Worm (Caenorhabditis elegans) whole organism, L4/young adult: ENCODE results near the gene R04B5.7.

Experiments
- W03F9.2 ChIP-seq: fragments of 150-350 bp; optimal IDR thresholded peaks from 2 replicates; lab custom pipeline; 2014; ENCODE audit warnings: missing biosample characterization, missing genetic modification characterization
- dao-5 ChIP-seq: sonication (generic microtip); optimal IDR thresholded peaks from 2 replicates; lab custom pipeline; 2016; ENCODE audit warnings: missing genotype, missing genetic modification characterization, moderate library complexity, missing compliant biosample characterization
- him-1 ChIP-seq: sonication (generic microtip); optimal IDR thresholded peaks from 2 replicates; lab custom pipeline; 2016; ENCODE audit warnings: missing genotype, missing genetic modification reagents, missing genetic modification characterization, missing compliant biosample characterization

R04B5.7 gene

DNA sequence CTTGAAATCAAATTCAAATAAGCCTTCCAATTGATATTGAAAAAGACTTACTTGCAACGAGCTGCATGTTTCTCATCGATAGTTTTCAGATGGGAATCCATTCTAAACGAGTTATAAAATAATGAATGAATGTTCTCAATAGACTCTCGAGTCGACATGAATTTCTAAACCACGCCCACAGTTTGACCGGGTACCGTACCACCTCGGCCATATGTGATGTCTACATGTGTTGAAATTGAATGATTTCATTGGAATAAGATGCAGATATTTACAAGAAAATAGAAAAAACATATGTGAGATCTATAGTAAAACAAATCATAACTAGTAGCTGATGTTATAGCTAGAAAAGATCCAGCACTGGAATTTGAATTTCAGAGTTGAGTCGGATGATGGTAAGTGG is at the start of gene R04B5.7:
Gene R04B5.7, minus strand, starts transcription at position 101 of the 400 bp plus-strand sequence.
- TF ChIP-seq dao-5 (tag; lab: Kevin White, UChicago) (no peak), him-1 (tag; lab: Kevin White, UChicago) (no peak), W03F9.2 (tag; lab: Kevin White, UChicago) (no peak)

DNA sequence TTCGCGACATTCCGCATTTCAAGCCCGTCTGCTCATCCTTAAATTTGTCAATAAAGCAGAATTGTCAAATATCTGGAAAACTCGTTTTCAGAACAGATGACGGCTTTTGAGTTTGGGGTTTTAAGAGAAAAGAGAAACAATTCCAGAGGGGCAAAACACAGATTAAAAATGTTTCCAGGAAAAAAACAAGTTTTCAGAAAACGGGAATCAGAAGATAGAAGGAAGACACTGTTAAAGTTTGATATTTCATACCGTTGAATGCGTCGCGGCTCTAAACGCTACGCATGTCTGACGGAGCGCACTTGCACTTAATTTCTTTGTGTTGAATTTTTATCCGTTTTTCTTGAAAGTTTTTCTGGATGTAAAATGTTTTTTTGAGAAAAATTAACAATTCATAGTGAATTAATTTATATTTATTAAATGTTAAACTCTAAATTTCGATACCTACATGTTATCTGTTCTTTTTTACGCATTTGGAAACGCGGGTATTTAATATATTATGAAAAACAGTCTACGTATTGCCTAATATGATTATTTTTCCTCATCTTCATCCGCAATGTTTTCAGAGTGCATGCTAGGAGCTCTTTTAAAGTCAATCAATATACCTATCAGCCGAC is 43.8 kb upstream of the R04B5.7 start, which contains the start of the genes C08B6.18, wdr-20 and C08B6.8:
Gene C08B6.18, minus strand, starts transcription at position 51 of the 617 bp plus-strand sequence.
Gene wdr-20, minus strand, starts transcription at position 82 of the 617 bp plus-strand sequence.
Gene C08B6.8, plus strand, starts transcription at position 567 of the 617 bp plus-strand sequence.
- no peak for TF ChIP-seq him-1 (tag; lab: Kevin White, UChicago)
- TF ChIP-seq dao-5 (tag; lab: Kevin White, UChicago) = no peak
- TF ChIP-seq W03F9.2 (tag; lab: Kevin White, UChicago) = no peak

DNA sequence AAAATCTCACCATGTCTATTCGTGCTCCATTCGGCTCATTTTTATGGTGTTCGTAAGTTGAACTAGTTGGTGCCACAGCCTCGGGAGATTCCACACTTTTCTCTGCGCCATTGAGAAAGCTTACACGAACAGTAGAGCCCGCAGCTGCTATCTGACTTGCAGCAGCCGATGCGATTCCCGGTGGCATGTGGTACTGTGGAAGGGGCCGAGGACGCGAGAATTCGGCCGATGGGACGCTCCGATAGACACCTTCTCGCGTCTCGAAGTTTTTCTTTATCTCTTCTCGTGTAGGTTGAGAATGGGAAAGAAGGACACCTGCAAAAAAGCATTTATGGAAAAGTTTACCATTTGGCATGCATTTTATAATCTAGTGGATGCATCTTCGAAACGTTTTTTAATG is 42.9 kb upstream of the R04B5.7 start:
- no peak for TF ChIP-seq dao-5 (tag; lab: Kevin White, UChicago)
- TF ChIP-seq him-1 (tag; lab: Kevin White, UChicago) = no peak
- TF ChIP-seq W03F9.2 (tag; lab: Kevin White, UChicago) = no peak

DNA sequence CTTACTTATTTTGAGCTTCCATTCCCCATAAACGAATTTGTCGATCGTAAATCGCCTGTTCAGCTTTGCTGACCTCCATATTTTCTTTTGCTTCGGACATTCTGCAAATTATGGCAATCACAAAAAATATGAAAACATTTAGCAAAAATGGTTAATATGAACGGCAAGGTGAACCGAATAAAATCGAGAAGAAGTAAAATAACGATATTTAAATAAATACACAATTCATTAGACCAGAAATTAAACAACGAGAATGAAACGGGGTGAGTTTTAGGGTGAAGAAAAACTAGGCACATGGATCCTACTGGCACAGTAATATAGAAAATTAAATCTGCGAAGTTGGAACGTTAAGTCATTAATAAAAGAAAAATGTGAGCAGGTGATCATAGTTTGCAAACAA is 39.8 kb upstream of the R04B5.7 start, which contains the start of gene aos-1:
Gene aos-1, minus strand, starts transcription at position 101 of the 400 bp plus-strand sequence.
- no peak for TF ChIP-seq dao-5 (tag; lab: Kevin White, UChicago)
- no peak for TF ChIP-seq W03F9.2 (tag; lab: Kevin White, UChicago)
- TF ChIP-seq him-1 (tag; lab: Kevin White, UChicago) = no peak

DNA sequence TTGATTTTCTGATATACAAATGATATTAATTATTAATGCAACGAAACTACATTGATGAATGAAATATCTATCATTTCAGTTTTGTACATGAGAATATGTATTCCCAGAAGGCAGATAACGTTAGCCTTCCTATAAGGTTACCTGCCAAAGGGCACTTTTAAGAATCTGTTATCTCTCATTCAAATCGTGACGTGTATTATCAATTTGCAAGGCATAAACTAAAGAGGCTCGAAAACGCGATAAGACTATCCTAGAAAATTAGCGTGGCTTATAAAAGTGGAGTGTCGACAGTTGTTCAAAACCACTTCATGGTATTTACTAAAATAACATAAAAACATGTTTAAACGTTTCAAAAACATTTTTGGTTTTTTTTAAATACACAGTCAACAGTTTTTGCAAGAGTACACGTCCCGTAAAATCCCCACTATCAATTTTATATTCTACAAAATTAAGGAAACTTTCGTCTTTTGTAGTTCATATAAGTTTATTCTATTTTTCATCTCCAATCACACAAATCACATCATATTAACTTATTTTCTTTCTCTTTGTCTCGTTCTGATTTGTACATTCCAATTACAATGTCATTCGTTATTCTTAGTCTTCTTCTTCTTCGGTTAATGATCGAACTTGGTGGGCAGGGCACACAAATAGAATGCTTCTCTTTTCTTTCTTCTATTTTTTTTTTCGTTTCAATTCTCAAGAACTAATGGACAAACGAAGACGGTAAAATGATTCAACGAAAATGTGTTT is 34.6 kb upstream of the R04B5.7 start, which contains the start of gene C08B6.10:
Gene C08B6.10, plus strand, starts transcription at position 700 of the 750 bp plus-strand sequence.
- TF ChIP-seq W03F9.2 (tag; lab: Kevin White, UChicago) = no peak
- no peak for TF ChIP-seq dao-5 (tag; lab: Kevin White, UChicago)
- TF ChIP-seq him-1 (tag; lab: Kevin White, UChicago) = no peak

DNA sequence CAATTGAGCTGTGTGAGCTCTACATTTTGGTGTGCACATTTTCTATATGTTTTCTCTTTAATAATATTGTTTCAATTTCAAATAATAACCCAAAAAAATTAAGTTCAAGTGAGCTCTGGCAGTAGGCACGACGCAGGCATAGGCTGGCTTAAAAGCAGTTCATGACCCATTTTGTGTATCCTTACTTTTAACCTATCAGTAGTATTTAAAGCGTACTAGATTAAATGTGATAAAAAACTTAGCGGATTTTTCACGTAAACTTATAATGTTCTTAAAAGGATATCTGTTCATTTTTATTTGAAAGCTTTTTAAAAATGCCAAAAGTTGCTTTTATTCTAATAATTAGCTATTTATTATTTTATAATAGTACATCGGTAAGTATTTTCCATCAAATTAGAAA is 33.0 kb upstream of the R04B5.7 start, which contains the start of gene C08B6.6:
Gene C08B6.6, plus strand, starts transcription at position 301 of the 400 bp plus-strand sequence.
- no peak for TF ChIP-seq him-1 (tag; lab: Kevin White, UChicago)
- no peak for TF ChIP-seq W03F9.2 (tag; lab: Kevin White, UChicago)
- no peak for TF ChIP-seq dao-5 (tag; lab: Kevin White, UChicago)

DNA sequence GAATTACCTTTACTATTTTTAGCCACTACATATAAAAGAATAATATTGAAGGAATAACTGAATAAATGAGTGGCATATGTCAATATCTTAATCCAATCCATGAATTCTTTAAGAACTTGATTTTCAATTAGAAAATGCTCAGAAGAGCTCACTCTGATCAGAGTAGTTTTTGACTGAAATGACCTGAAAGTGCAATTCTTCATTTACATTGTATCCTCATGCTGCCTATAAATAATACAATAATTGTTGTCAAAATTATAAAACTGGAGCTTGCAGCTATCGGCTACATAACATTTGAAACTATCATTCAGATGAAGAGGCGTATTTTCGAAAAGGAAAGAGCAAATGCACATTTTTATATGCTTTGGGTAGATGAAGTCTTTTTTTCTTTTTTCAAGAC is 32.3 kb upstream of the R04B5.7 start, which contains the start of gene srxa-19:
Gene srxa-19, minus strand, starts transcription at position 101 of the 400 bp plus-strand sequence.
- TF ChIP-seq dao-5 (tag; lab: Kevin White, UChicago) (no peak), W03F9.2 (tag; lab: Kevin White, UChicago) (no peak), him-1 (tag; lab: Kevin White, UChicago) (no peak)

DNA sequence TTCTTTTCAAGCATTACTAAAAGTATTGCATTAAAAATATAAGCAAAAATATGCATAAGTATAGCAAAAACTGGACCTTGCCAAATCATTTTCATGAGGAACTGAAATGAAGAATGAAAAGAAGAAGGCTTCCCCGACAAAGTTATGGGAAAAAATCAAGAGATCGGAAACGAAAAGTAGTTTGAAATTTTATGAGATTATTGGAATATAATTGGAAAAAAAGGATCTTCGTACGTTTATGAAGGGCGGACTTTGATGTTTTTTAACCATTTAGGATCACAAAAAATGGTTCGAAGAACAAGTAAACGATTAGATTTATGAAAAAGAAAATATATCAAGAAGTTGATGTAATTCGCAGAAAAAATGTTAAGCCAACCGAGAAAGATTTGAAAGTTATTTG is 30.5 kb upstream of the R04B5.7 start, which contains the start of gene srxa-18:
Gene srxa-18, minus strand, starts transcription at position 100 of the 400 bp plus-strand sequence.
- TF ChIP-seq dao-5 (tag; lab: Kevin White, UChicago) (no peak), him-1 (tag; lab: Kevin White, UChicago) (no peak), W03F9.2 (tag; lab: Kevin White, UChicago) (no peak)

DNA sequence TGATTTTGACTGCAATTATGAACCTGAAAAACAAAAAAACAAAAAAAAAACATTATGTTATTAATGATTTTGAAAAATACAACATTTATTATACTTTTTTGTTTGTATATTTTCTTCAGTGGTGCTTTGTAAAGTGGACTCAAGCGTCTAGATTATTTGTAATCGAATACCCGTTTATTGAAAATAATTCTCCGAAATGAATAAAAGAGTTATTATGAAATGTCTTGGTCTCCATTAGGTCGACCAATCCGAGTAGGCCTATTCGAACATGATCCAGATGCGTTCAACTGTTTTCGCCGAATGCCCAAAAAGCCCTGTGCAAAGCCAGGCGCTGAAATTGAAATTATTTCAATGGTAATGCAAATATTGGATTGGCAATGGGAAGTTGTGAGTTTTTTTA is 27.1 kb upstream of the R04B5.7 start, which contains the start of gene C08B6.5:
Gene C08B6.5, plus strand, starts transcription at position 301 of the 400 bp plus-strand sequence.
- TF ChIP-seq W03F9.2 (tag; lab: Kevin White, UChicago) = no peak
- TF ChIP-seq him-1 (tag; lab: Kevin White, UChicago) = no peak
- no peak for TF ChIP-seq dao-5 (tag; lab: Kevin White, UChicago)

DNA sequence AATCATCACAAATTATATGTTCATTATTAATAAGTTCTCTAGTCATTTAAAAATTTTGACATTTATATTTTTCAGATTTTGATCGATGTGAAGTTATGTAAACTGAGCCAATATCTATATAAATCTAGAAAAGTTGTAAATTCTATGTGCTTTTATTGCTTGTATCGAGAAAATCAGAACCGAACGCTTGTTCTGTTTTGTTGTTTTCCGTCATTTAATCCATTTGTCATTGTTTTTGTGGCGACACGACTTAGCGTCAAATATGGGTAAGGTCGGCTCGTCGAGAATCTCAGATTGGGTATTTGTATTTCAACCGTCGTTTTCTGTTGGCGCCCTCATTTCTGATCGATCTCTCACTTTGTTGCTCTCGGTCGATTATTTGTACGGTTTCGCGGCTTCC is 24.0 kb upstream of the R04B5.7 start, which contains the start of gene cht-5:
Gene cht-5, plus strand, starts transcription at position 301 of the 400 bp plus-strand sequence.
- TF ChIP-seq W03F9.2 (tag; lab: Kevin White, UChicago) (no peak), dao-5 (tag; lab: Kevin White, UChicago) (no peak), him-1 (tag; lab: Kevin White, UChicago) (no peak)

DNA sequence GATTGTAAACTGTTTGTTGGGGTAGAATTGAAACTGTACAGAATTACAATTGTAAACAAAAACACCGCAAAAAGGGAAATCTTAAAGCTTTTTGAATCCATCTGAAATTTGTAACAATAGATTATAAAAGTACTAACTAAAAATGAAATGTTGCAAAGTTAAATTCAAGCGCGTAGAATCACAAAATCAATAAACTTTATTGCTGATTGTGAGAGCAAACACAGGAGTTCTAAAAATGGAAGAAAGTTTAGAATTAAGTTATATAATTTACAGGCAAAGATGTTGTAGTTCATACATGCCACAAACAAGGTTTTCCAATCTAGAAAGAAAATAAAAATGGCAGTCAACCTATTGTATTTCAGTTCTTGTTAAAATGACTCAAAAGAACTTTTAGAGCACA is 21.8 kb upstream of the R04B5.7 start, which contains the start of gene C08B6.3:
Gene C08B6.3, minus strand, starts transcription at position 101 of the 400 bp plus-strand sequence.
- TF ChIP-seq dao-5 (tag; lab: Kevin White, UChicago) = no peak
- TF ChIP-seq W03F9.2 (tag; lab: Kevin White, UChicago) = no peak
- TF ChIP-seq him-1 (tag; lab: Kevin White, UChicago) = no peak

DNA sequence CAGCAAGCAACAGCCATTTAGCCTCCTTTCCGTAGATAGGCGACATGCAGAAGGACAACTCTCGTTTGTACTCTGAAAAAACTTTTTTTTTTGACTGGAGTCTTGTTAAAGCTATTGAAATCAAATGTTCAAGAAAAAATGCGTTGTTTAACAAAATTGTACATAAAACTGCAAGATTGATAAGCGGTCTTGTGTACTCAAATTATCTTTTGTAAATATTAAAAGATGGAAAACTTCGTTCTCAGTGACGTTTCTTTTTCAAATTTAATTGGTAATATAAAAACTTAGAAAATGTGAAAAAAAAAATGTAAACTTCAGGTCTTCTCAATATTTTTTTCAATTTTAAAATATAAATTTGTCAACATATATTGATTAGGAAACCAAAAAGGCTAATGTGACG is 20.8 kb upstream of the R04B5.7 start:
- TF ChIP-seq him-1 (tag; lab: Kevin White, UChicago) = no peak
- TF ChIP-seq dao-5 (tag; lab: Kevin White, UChicago) = no peak
- TF ChIP-seq W03F9.2 (tag; lab: Kevin White, UChicago) = no peak
